Worm (Caenorhabditis elegans): ENCODE results near the gene F58E2.3.

Gene F58E2.3

DNA sequence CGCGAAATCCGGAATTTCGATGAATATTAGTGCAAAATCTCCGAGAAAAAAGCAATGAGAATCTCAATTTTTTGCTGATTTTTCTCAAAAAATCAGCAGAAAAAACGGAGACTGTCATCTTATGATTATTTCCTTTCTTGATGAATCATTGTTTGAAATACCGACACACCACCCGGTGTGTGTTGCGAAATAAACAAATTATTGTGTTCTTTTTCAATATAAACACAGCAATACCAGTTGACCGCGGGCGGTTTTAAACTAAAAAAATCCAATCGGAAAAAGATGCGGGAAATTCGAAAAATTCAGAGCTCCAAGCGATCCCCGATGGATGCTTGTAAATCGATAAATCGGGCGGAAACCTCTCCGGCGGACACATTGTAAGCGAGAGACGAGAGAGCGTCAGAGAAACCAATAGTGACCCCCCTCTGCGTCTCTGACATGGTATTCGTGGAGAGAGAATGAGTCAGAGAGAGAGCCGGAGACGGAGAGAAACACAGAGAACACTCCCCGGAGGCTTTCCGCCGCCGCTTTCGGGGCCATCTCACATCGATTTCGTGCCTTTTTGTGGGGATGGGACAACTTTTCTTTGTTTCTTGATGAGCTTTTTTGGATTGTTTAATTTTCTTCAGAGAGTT lies 48.3 kb downstream of the F58E2.3 start (continued):
- 0 out of 2 replicates have a peak, but pooled peaks have one; percentile 34 for TF ChIP-seq B0336.3 (GFP tag; IDR thresholded peaks at IDR 0.05)
- no peak for TF ChIP-seq ekl-4 (GFP tag; IDR thresholded peaks at IDR 0.05)
- TF ChIP-seq nhr-80 (tag; optimal IDR thresholded peaks at IDR 0.05), result peak; percentile 22
- peak; percentile 21 for TF ChIP-seq K12H6.12 (tag; optimal IDR thresholded peaks at IDR 0.05)
- TF ChIP-seq zfh-2 (GFP tag; conservative IDR thresholded peaks at IDR 0.05), result peak; percentile 96
- peak; percentile 17 for TF ChIP-seq tbp1 (GFP tag; optimal IDR thresholded peaks at IDR 0.05)
- no peak for TF ChIP-seq B0035.1 (tag; optimal IDR thresholded peaks at IDR 0.05)
- no peak for TF ChIP-seq Y67H2A.10 (GFP tag; conservative IDR thresholded peaks at IDR 0.05)
- TF ChIP-seq die-1 (tag; optimal IDR thresholded peaks at IDR 0.05), result no peak
- TF ChIP-seq K11D2.4 (GFP tag; IDR thresholded peaks at IDR 0.05), result 0 out of 2 replicates have a peak, but pooled peaks have one; percentile 20
- TF ChIP-seq rec-8 (tag; optimal IDR thresholded peaks at IDR 0.05), result no peak
- TF ChIP-seq lin-40 (tag; optimal IDR thresholded peaks at IDR 0.05), result peak; percentile 14

DNA sequence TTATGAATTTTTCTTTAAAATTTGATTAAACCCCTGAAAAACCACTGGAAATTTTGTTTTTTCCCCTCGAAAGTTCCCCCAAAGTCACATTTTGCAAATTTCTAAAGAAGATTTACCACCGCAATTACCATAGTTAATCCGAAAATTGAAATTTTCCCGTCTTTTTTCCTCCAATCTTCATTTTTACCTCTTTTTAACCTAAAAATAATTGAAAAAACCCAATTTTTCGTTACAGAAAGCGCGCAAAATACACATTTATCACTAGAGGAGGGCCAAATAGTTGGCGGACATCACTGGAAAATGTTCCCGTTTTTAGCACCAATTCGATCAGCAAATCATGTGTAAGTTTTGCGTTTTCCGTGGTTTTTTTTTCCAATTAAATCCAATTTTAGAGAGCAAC lies 49.4 kb downstream of the F58E2.3 start, which contains the start of gene unc-33:
Gene unc-33, plus strand, starts transcription at position 301 of the 400 bp plus-strand sequence.
- TF ChIP-seq egrh-3 (GFP tag; IDR thresholded peaks at IDR 0.05) (no peak), snpc-1.3 (tag; optimal IDR thresholded peaks at IDR 0.05; ENCODE audit: insufficient read depth) (no peak), tbp1 (GFP tag; optimal IDR thresholded peaks at IDR 0.05) (no peak), B0035.1 (tag; optimal IDR thresholded peaks at IDR 0.05) (no peak), sptf-2 (GFP tag; optimal IDR thresholded peaks at IDR 0.05) (no peak), mel-28 (tag; optimal IDR thresholded peaks at IDR 0.05; ENCODE audit: borderline replicate concordance) (no peak), B0261.1 (tag; optimal IDR thresholded peaks at IDR 0.05) (no peak), ztf-25 (GFP tag; IDR thresholded peaks at IDR 0.05) (no peak)

DNA sequence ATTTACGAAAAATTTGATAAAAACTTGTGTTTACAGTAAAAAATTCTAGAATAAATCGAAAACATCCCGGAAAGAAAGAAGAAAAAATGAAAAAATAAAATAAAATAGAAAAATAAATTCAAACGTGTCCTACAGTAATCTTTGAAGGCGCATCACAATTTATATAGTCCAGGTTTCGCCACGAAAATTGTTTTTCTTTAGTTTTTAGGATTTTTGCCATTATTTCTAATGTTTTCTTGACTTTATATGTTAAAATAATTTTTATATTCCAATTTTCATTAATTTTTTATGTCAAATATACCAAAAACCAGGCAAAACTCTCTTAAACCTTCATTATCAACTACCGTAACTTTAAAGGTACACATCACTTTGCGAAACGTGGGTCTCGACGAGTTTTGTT lies 50.4 kb downstream of the F58E2.3 start:
- TF ChIP-seq F33H1.4 (GFP tag; IDR thresholded peaks at IDR 0.05) (peak; percentile 88), ceh-91 (GFP tag; IDR thresholded peaks at IDR 0.05) (0 out of 2 replicates have a peak, but pooled peaks have one; percentile 24), B0035.1 (tag; optimal IDR thresholded peaks at IDR 0.05) (no peak), T07F8.4 (tag; optimal IDR thresholded peaks at IDR 0.05) (no peak), egrh-3 (GFP tag; IDR thresholded peaks at IDR 0.05) (no peak), madf-8 (GFP tag; conservative IDR thresholded peaks at IDR 0.05) (peak; percentile 53; the same call in 1 of the 2 replicates), lsl-1 (GFP tag; optimal IDR thresholded peaks at IDR 0.05) (peak; percentile 96), let-607 (tag; optimal IDR thresholded peaks at IDR 0.05) (no peak), K12H6.12 (tag; optimal IDR thresholded peaks at IDR 0.05) (no peak), madf-10 (tag; optimal IDR thresholded peaks at IDR 0.05) (no peak), madf-6 (GFP tag; IDR thresholded peaks at IDR 0.05) (peak; percentile 83), rcor-1 (GFP tag; IDR thresholded peaks at IDR 0.05) (no peak), mel-28 (tag; optimal IDR thresholded peaks at IDR 0.05; ENCODE audit: borderline replicate concordance) (no peak), xnd-1 (tag; optimal IDR thresholded peaks at IDR 0.05) (peak; percentile 84), F57C9.4 (tag; optimal IDR thresholded peaks at IDR 0.05) (no peak), lin-54 (GFP tag; optimal IDR thresholded peaks at IDR 0.05) (peak; percentile 21), dpff-1 (tag; optimal IDR thresholded peaks at IDR 0.05) (no peak), aptf-2 (GFP tag; conservative IDR thresholded peaks at IDR 0.05) (no peak), snpc-1.3 (tag; optimal IDR thresholded peaks at IDR 0.05; ENCODE audit: insufficient read depth) (peak; percentile 56), snpc-1.1 (tag; optimal IDR thresholded peaks at IDR 0.05; ENCODE audit: insufficient read depth) (peak; percentile 43)
